Worm (Caenorhabditis elegans) whole organism, L2 larva: Measurements from ENCODE around the gene srbc-60.

ENCODE experiments used
- C34F6.9 ChIP-seq: fragments of 150-350 bp; optimal IDR thresholded peaks from 2 replicates; lab custom pipeline; 2014; ENCODE audit warnings: missing biosample characterization, missing genetic modification characterization
- F13H6.1 ChIP-seq: sonication (generic microtip); optimal IDR thresholded peaks from 2 replicates; lab custom pipeline; 2016; ENCODE audit warnings: missing genetic modification characterization, missing compliant biosample characterization
- Y55F3AM.14 ChIP-seq: fragments of 200-800 bp; sonication (Bioruptor generic); optimal IDR thresholded peaks from 2 replicates; lab custom pipeline; 2018; ENCODE audit warnings: mild to moderate bottlenecking, missing genetic modification characterization, missing compliant biosample characterization
- ZK546.5 ChIP-seq: sonication (generic microtip); optimal IDR thresholded peaks from 2 replicates; lab custom pipeline; 2017; ENCODE audit warnings: missing biosample characterization, missing genetic modification characterization
- aly-2 ChIP-seq: fragments of 150-350 bp; optimal IDR thresholded peaks from 2 replicates; lab custom pipeline; 2014; ENCODE audit warnings: missing biosample characterization, missing genetic modification characterization
- blmp-1 ChIP-seq: sonication (generic microtip); optimal IDR thresholded peaks from 2 replicates; lab custom pipeline; 2017; ENCODE audit warnings: missing genetic modification characterization, mild to moderate bottlenecking, missing compliant biosample characterization, antibody characterized with exemption, moderate library complexity; ENCODE audit not compliant: insufficient read depth
- ceh-16 ChIP-seq: fragments of 150-350 bp; optimal IDR thresholded peaks from 2 replicates; lab custom pipeline; 2014; ENCODE audit warnings: missing biosample characterization, missing genetic modification characterization
- egl-27 ChIP-seq: sonication (generic microtip); optimal IDR thresholded peaks from 3 replicates; lab custom pipeline; 2017; ENCODE audit warnings: missing biosample characterization, missing genetic modification reagents, missing genetic modification characterization
- elt-1 ChIP-seq: fragments of 150-350 bp; optimal IDR thresholded peaks from 2 replicates; lab custom pipeline; 2014; ENCODE audit warnings: missing biosample characterization, missing genetic modification characterization
- fos-1 ChIP-seq: fragments of 150-350 bp; optimal IDR thresholded peaks from 2 replicates; lab custom pipeline; 2014; ENCODE audit warnings: missing biosample characterization, missing genetic modification characterization
- lin-11 ChIP-seq: fragments of 150-350 bp; sonication (generic microtip); optimal IDR thresholded peaks from 2 replicates; lab custom pipeline; 2014; ENCODE audit warnings: missing biosample characterization, missing genetic modification characterization, inconsistent platforms, mixed read lengths
- lin-13 ChIP-seq: fragments of 150-350 bp; optimal IDR thresholded peaks from 2 replicates; lab custom pipeline; 2014; ENCODE audit warnings: missing biosample characterization, missing genetic modification reagents, missing genetic modification characterization
- lsy-2 ChIP-seq, 2 experiments: fragments of 150-350 bp in 1 of 2; sonication (generic microtip) in 1 of 2; optimal IDR thresholded peaks; 2 replicates each; lab custom pipeline; 2014 to 2017; ENCODE audit warnings: missing biosample characterization in 2 of 2, missing genetic modification characterization in 2 of 2
- mdl-1 ChIP-seq, 2 experiments: fragments of 150-350 bp in 1 of 2; sonication (generic microtip) in 1 of 2; optimal IDR thresholded peaks; 2 replicates each; lab custom pipeline; 2017; ENCODE audit warnings: missing biosample characterization in 2 of 2, missing genetic modification characterization in 2 of 2
- nhr-10 ChIP-seq: sonication (generic microtip); optimal IDR thresholded peaks from 2 replicates; lab custom pipeline; 2017; ENCODE audit warnings: missing biosample characterization, missing genetic modification characterization
- nhr-11 ChIP-seq: fragments of 150-350 bp; optimal IDR thresholded peaks from 2 replicates; lab custom pipeline; 2014; ENCODE audit warnings: missing biosample characterization, missing genetic modification characterization
- nhr-129 ChIP-seq: fragments of 150-350 bp; optimal IDR thresholded peaks from 2 replicates; lab custom pipeline; 2014; ENCODE audit warnings: missing biosample characterization, missing genetic modification characterization
- nhr-21 ChIP-seq: fragments of 150-350 bp; optimal IDR thresholded peaks from 2 replicates; lab custom pipeline; 2014; ENCODE audit warnings: missing biosample characterization, missing genetic modification characterization
- nhr-237 ChIP-seq: fragments of 150-350 bp; optimal IDR thresholded peaks from 2 replicates; lab custom pipeline; 2014; ENCODE audit warnings: missing biosample characterization, missing genetic modification characterization
- nhr-25 ChIP-seq: fragments of 150-350 bp; sonication (generic microtip); optimal IDR thresholded peaks from 3 replicates; lab custom pipeline; 2014; ENCODE audit warnings: missing biosample characterization, missing genetic modification characterization
- nhr-77 ChIP-seq: fragments of 150-350 bp; optimal IDR thresholded peaks from 2 replicates; lab custom pipeline; 2014; ENCODE audit warnings: missing biosample characterization, missing genetic modification characterization
- peb-1 ChIP-seq: fragments of 150-350 bp; optimal IDR thresholded peaks from 2 replicates; lab custom pipeline; 2014; ENCODE audit warnings: missing biosample characterization, missing genetic modification characterization
- sem-4 ChIP-seq: fragments of 150-350 bp; optimal IDR thresholded peaks from 2 replicates; lab custom pipeline; 2014; ENCODE audit warnings: missing biosample characterization, missing genetic modification reagents, missing genetic modification characterization
- skn-1 ChIP-seq: sonication (generic microtip); optimal IDR thresholded peaks from 2 replicates; lab custom pipeline; 2017; ENCODE audit warnings: missing biosample characterization, missing genetic modification characterization
- sma-3 ChIP-seq: sonication (generic microtip); optimal IDR thresholded peaks from 2 replicates; lab custom pipeline; 2016; ENCODE audit warnings: missing genetic modification reagents, missing genetic modification characterization, missing compliant biosample characterization
- sma-9 ChIP-seq, 2 experiments: fragments of 150-350 bp in 1 of 2; sonication (generic microtip) in 1 of 2; optimal IDR thresholded peaks; 2 replicates each; lab custom pipeline; 2014 to 2016; ENCODE audit warnings: missing genetic modification characterization in 2 of 2, mild to moderate bottlenecking in 1 of 2, missing biosample characterization in 1 of 2, missing compliant biosample characterization in 1 of 2, missing genetic modification reagents in 1 of 2, moderate library complexity in 1 of 2
- snpc-4 ChIP-seq: fragments of 150-350 bp; optimal IDR thresholded peaks from 2 replicates; lab custom pipeline; 2014; ENCODE audit warnings: missing biosample characterization, missing genetic modification characterization
- unc-39 ChIP-seq: fragments of 150-350 bp; optimal IDR thresholded peaks from 2 replicates; lab custom pipeline; 2014; ENCODE audit warnings: missing biosample characterization, missing genetic modification characterization
- unc-62 ChIP-seq: fragments of 150-350 bp; optimal IDR thresholded peaks from 2 replicates; lab custom pipeline; 2014; ENCODE audit warnings: missing biosample characterization, missing genetic modification reagents, missing genetic modification characterization
- ztf-1 ChIP-seq: fragments of 200-800 bp; sonication (Bioruptor generic); conservative IDR thresholded peaks from 2 replicates; pipeline ENCODE4 v1.3.6; 2022; ENCODE audit warnings: missing genetic modification characterization, missing compliant biosample characterization
- ztf-11 ChIP-seq: sonication (generic microtip); optimal IDR thresholded peaks from 2 replicates; lab custom pipeline; 2017; ENCODE audit warnings: missing biosample characterization, missing genetic modification characterization
- ztf-4 ChIP-seq: fragments of 150-350 bp; optimal IDR thresholded peaks from 2 replicates; lab custom pipeline; 2014; ENCODE audit warnings: missing biosample characterization, missing genetic modification characterization

The srbc-60 gene

DNA sequence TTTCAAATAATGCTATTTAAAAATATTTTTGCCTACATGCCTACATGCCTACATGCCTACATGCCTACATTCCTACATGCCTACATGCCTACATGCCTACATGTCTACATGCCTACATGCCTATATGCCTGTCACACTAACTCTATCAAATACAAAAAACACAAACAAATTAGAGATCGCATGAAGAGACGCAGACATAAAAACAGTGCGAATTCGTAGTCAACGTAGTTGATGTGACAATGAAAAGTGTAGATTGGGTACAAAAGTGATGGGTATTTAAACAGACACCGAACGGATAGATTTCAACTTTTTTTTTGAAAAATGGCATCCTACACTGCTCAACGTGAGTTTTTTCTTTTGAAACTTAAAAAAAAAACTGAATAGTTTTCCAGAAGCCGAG is 2.8 kb upstream of the srbc-60 start, which contains the start of gene R09E12.9 (continued):
- no peak for TF ChIP-seq lin-11
- no peak for TF ChIP-seq nhr-10
- TF ChIP-seq, all 48 proteins: peak for 6

DNA sequence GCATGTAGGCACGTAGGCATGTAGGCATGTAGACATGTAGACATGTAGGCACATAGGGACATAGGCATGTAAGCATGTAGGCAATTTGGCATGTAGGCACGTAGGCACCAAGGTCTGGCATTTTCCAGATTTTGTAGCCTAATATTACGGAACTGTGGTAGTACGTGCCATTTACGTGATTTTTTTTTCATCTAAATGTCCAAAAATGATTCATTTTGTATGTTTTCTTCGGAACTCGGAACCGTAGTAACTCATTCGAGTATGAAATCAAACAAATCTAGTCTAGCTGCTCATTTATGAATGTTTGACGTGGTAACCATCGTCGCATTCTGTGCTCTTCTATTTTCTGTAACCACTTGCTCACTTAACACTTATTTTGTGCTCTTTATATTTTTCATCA is 1.8 kb upstream of the srbc-60 start, which contains the start of gene srbc-59:
srbc-59 (plus strand) TSS at position 301 of the 400 bp plus-strand sequence.
- TF ChIP-seq nhr-21 (tag; lab: Kevin White, UChicago) (no peak), ztf-11 (tag; lab: Kevin White, UChicago) (no peak)

DNA sequence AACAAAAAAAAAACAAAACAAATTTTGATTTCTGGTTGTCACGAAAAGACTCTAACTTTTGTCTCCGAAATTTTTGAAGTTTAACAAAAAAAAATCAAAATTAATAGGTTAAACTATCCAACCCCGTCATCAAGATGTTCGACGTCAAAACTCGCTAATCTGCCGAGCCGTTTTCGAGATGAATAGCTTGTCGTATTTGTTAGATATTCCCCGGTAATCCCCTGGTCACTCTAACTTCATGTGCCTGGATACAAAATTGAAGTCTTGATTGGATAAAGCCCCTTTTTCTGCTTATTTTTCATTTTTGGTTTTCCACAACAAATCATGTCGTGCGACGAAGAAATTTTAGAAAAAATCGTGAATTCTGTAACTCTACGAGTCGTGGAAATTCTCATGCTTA is 2.3 kb downstream of the srbc-60 start, which contains the start of gene srab-16:
srab-16 (plus strand) TSS at position 301 of the 400 bp plus-strand sequence.
- TF ChIP-seq peb-1, result no peak
- no peak for TF ChIP-seq C34F6.9
- no peak for TF ChIP-seq F13H6.1
- no peak for TF ChIP-seq skn-1 (tag; lab: Kevin White, UChicago)
- TF ChIP-seq ztf-11 (tag; lab: Kevin White, UChicago), result no peak
- no peak for TF ChIP-seq nhr-11 (tag; lab: Kevin White, UChicago)
- no peak for TF ChIP-seq elt-1 (tag; lab: Kevin White, UChicago)
- TF ChIP-seq nhr-77 (tag; lab: Kevin White, UChicago), result no peak
- TF ChIP-seq nhr-25 (tag; lab: Kevin White, UChicago), result no peak
- TF ChIP-seq Y55F3AM.14 (GFP tag; lab: Kevin White, UChicago), result no peak
- TF ChIP-seq egl-27, result no peak
- no peak for TF ChIP-seq aly-2
- TF ChIP-seq fos-1 (tag; lab: Kevin White, UChicago), result no peak
- no peak for TF ChIP-seq ceh-16 (tag; lab: Kevin White, UChicago)
- no peak for TF ChIP-seq lin-11
- TF ChIP-seq nhr-129 (tag; lab: Kevin White, UChicago), result no peak
- no peak for TF ChIP-seq ZK546.5
- no peak for TF ChIP-seq ztf-4 (tag; lab: Kevin White, UChicago)

DNA sequence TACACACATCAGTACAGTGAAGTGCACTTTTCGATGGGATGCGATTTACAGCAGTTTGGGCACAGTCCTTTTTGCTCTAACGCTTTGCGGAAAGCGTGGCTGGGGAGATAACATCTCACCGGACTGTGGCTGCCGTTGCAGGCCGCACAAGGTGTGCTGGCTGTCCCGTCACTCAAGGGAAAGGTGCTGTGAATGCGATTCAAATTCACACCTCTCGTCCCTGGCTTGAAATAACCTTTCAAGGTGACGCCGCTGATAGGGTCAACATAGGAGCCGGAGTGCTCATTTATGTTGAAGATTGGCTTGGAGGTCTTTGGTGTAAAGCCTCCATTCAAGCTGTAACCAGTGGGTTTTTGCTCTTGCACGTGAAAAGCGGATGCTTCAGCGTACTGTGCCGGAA is 14.0 kb downstream of the srbc-60 start:
- TF ChIP-seq skn-1 (tag; lab: Kevin White, UChicago), result no peak
- TF ChIP-seq unc-62, result no peak
- TF ChIP-seq sma-3 (GFP tag; lab: Kevin White, UChicago), result no peak
- TF ChIP-seq nhr-237 (tag; lab: Kevin White, UChicago), result no peak
- no peak for TF ChIP-seq fos-1 (tag; lab: Kevin White, UChicago)
- no peak for TF ChIP-seq nhr-77 (tag; lab: Kevin White, UChicago)
- TF ChIP-seq peb-1, result no peak
- TF ChIP-seq nhr-25 (tag; lab: Kevin White, UChicago), result no peak
- no peak for TF ChIP-seq ztf-1 (GFP tag; lab: Robert Waterston, UW)
- no peak for TF ChIP-seq blmp-1 (tag; lab: Kevin White, UChicago)
- TF ChIP-seq lin-13 (GFP tag; lab: Kevin White, UChicago), result no peak
- no peak for TF ChIP-seq elt-1 (tag; lab: Kevin White, UChicago)
- no peak for TF ChIP-seq lin-11
- no peak for TF ChIP-seq sem-4 (tag; lab: Kevin White, UChicago)
- no peak for TF ChIP-seq lsy-2 (tag; optimal IDR thresholded peaks at IDR 0.05; lab: Kevin White, UChicago)
- no peak for TF ChIP-seq nhr-11 (tag; lab: Kevin White, UChicago)
- no peak for TF ChIP-seq unc-39 (tag; lab: Kevin White, UChicago)
- no peak for TF ChIP-seq mdl-1 (tag; optimal IDR thresholded peaks at IDR 0.05; lab: Kevin White, UChicago)

- no peak for TF ChIP-seq fos-1 (tag; lab: Kevin White, UChicago)
- no peak for TF ChIP-seq skn-1 (tag; lab: Kevin White, UChicago)
- TF ChIP-seq, all 48 proteins: peak for 0
These were observed 17.1 kb downstream of the srbc-60 start for ce11 chrV:797241-797640.

ce11 chrV:800271-800670 is 20.2 kb downstream of the srbc-60 start:
- TF ChIP-seq sma-9 (GFP tag; optimal IDR thresholded peaks at IDR 0.05; lab: Kevin White, UChicago) (peak; percentile 70), sma-9 (tag; optimal IDR thresholded peaks at IDR 0.05; lab: Kevin White, UChicago) (no peak), snpc-4 (tag; lab: Kevin White, UChicago) (no peak), elt-1 (tag; lab: Kevin White, UChicago) (peak; percentile 3), mdl-1 (tag; optimal IDR thresholded peaks at IDR 0.05; lab: Kevin White, UChicago) (no peak)
